Fruit fly (Drosophila melanogaster): ENCODE measurements around the gene CG1750.
A peak's percentile ranks its signal among the peaks of the same experiment; 100 is the strongest.

Gene CG1750

DNA sequence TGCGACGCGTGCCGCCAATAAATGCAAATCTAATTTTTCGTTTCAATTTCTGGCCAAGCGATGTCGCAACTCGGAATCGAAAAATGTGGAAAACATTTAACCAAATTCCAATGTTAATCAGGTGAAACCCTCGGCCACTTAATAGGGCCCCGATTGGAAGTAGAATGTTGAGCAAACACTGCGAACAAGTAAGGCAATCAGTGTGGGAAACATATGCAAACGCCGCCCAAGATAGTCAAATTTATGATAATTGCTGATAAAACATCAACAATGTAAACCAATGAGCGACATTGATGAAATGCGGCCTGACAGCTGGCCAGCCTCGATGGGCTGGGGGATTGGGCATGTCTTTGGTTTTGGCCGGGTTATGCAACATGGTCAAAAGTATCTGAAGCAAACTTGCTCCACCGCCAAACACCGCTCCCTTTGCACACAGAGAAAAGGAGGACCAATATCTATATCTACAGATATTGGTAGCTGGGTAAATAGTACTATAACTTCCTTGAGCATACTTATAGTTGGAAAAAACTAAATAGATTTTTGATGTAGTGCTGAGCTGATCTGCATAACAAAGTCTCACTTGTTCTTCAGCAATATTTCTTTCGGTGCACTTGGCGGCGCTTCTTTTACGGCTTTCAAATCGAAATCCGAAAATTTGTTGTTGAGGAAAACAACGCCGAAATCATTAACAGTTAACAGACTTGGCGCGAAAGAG, 7.3 kb downstream of the CG1750 start (continued):
- peak; percentile 71 for TF ChIP-seq MTF-1 (GFP tag; optimal IDR thresholded peaks at IDR 0.05; ENCODE audit: borderline replicate concordance)
- TF ChIP-seq E2f2 (GFP tag; IDR thresholded peaks at IDR 0.05) = peak; percentile 58
- peak; percentile 82 for TF ChIP-seq phol (tag; optimal IDR thresholded peaks at IDR 0.05)
- TF ChIP-seq CG2120 (GFP tag; optimal IDR thresholded peaks at IDR 0.05) = no peak
- TF ChIP-seq CG4730 (GFP tag; IDR thresholded peaks at IDR 0.05) = peak; percentile 62

DNA sequence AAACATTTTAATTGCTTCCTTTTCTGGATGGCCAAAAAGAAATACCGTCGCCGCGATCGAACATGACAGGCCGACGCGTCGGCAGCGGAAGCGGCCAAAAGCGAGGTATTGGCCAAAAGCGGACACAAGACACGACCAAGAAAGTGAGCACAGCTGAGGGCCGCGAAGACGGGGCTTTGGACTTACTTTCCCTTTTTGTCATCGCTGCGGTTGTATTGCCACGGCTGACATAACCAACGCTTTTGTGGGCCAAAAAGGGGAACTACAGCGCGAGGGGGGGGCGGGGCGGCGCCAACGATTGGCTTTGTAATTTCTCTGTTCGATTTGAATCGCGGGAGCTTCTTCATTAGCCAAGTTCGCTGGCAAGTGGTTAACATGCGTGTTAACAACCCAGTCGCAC, 8.9 kb downstream of the CG1750 start:
- TF ChIP-seq Hmx (GFP tag; optimal IDR thresholded peaks at IDR 0.05) (no peak), CG11696 (GFP tag; IDR thresholded peaks at IDR 0.05) (no peak), CG1024 (GFP tag; IDR thresholded peaks at IDR 0.05) (no peak), usp (GFP tag; optimal IDR thresholded peaks at IDR 0.05) (no peak), CG2678 (tag; optimal IDR thresholded peaks at IDR 0.05) (no peak), Pdp1 (GFP tag; optimal IDR thresholded peaks at IDR 0.05) (peak in 1 of 2 experiments; percentile 41), HHEX (GFP tag; optimal IDR thresholded peaks at IDR 0.05) (no peak), CG2889 (GFP tag; IDR thresholded peaks at IDR 0.05) (no peak), cwo (GFP tag; optimal IDR thresholded peaks at IDR 0.05) (no peak), CG18476 (GFP tag; optimal IDR thresholded peaks at IDR 0.05) (no peak), CG30403 (GFP tag; optimal IDR thresholded peaks at IDR 0.05) (no peak), Bdp1 (GFP tag; optimal IDR thresholded peaks at IDR 0.05) (no peak), emc (GFP tag; optimal IDR thresholded peaks at IDR 0.05) (no peak), luna (GFP tag; optimal IDR thresholded peaks at IDR 0.05) (no peak), CG42726 (GFP tag; IDR thresholded peaks at IDR 0.05; ENCODE audit: partially characterized antibody) (no peak), B-H2 (GFP tag; optimal IDR thresholded peaks at IDR 0.05) (no peak), Dll (GFP tag; IDR thresholded peaks at IDR 0.05; ENCODE audit: partially characterized antibody) (no peak), Sin3A (optimal IDR thresholded peaks at IDR 0.05) (no peak), CG9609 (GFP tag; optimal IDR thresholded peaks at IDR 0.05) (no peak), CG10274 (GFP tag; optimal IDR thresholded peaks at IDR 0.05) (no peak), gt (GFP tag; IDR thresholded peaks at IDR 0.05) (no peak), CG11093 (GFP tag; IDR thresholded peaks at IDR 0.05) (no peak), Bteb2 (GFP tag; optimal IDR thresholded peaks at IDR 0.05) (no peak), Elba2 (GFP tag; optimal IDR thresholded peaks at IDR 0.05) (no peak), eyg (GFP tag; optimal IDR thresholded peaks at IDR 0.05) (no peak), ap (GFP tag; IDR thresholded peaks at IDR 0.05) (no peak), pros (GFP tag; optimal IDR thresholded peaks at IDR 0.05) (peak; percentile 26), NC2β (GFP tag; optimal IDR thresholded peaks at IDR 0.05) (no peak), otp (GFP tag; IDR thresholded peaks at IDR 0.05) (no peak), Blimp-1 (GFP tag; optimal IDR thresholded peaks at IDR 0.05) (peak; percentile 92), CG3847 (GFP tag; IDR thresholded peaks at IDR 0.05) (no peak), CG11560 (tag; IDR thresholded peaks at IDR 0.05) (0 out of 3 replicates have a peak, but pooled peaks have one; percentile 8), kni (GFP tag; optimal IDR thresholded peaks at IDR 0.05) (peak; percentile 46), CG14014 (GFP tag; IDR thresholded peaks at IDR 0.05) (no peak), nerfin-2 (GFP tag; IDR thresholded peaks at IDR 0.05; ENCODE audit: partially characterized antibody) (no peak), Ets97D (GFP tag; optimal IDR thresholded peaks at IDR 0.05) (no peak), CG11504 (tag; optimal IDR thresholded peaks at IDR 0.05) (no peak)

All from whole organism, embryonic.